Fruit fly (Drosophila melanogaster) whole organism, adult: ENCODE data around the gene CG13603.
A peak's percentile ranks its signal among the peaks of the same experiment; 100 is the strongest.

Source experiments
- CG11617 ChIP-seq: fragments of 200-800 bp; sonication (Bioruptor generic); optimal IDR thresholded peaks from 2 replicates; lab custom pipeline; 2017; ENCODE audit warnings: mild to moderate bottlenecking, missing biosample characterization, missing genetic modification reagents, missing genetic modification characterization
- CG12768 ChIP-seq: fragments of 200-800 bp; sonication (Bioruptor generic); optimal IDR thresholded peaks from 2 replicates; lab custom pipeline; 2017; ENCODE audit warnings: missing biosample characterization, missing genetic modification characterization, mild to moderate bottlenecking, moderate library complexity, missing genetic modification reagents
- CG14711 ChIP-seq: fragments of 200-800 bp; sonication (Bioruptor generic); optimal IDR thresholded peaks from 2 replicates; lab custom pipeline; 2018; ENCODE audit warnings: missing biosample characterization, mild to moderate bottlenecking, missing genetic modification characterization, moderate library complexity
- CG33017 ChIP-seq: fragments of 200-800 bp; sonication (Bioruptor generic); optimal IDR thresholded peaks from 2 replicates; lab custom pipeline; 2018; ENCODE audit warnings: missing biosample characterization, mild to moderate bottlenecking, missing genetic modification characterization, moderate library complexity
- CG5204 ChIP-seq: fragments of 200-800 bp; sonication (Bioruptor generic); optimal IDR thresholded peaks from 2 replicates; lab custom pipeline; 2016; ENCODE audit warnings: missing biosample characterization, missing genetic modification characterization
- CG7045 ChIP-seq: fragments of 200-800 bp; sonication (Bioruptor generic); optimal IDR thresholded peaks from 2 replicates; lab custom pipeline; 2017; ENCODE audit warnings: missing biosample characterization, mild to moderate bottlenecking, missing genetic modification characterization
- Crg-1 ChIP-seq: fragments of 200-800 bp; sonication (Bioruptor generic); optimal IDR thresholded peaks from 2 replicates; lab custom pipeline; 2016; ENCODE audit warnings: missing biosample characterization, missing genetic modification characterization
- Hr96 ChIP-seq: fragments of 200-800 bp; sonication (Bioruptor generic); optimal IDR thresholded peaks from 2 replicates; lab custom pipeline; 2016; ENCODE audit warnings: missing biosample characterization, missing genetic modification characterization
- cic ChIP-seq: fragments of 200-800 bp; sonication (Bioruptor generic); optimal IDR thresholded peaks from 2 replicates; lab custom pipeline; 2017; ENCODE audit warnings: missing biosample characterization, mild to moderate bottlenecking, missing genetic modification characterization, moderate library complexity
- kay ChIP-seq: fragments of 200-800 bp; sonication (Bioruptor generic); peaks from one replicate; lab custom pipeline; 2016; ENCODE audit warnings: missing biosample characterization, missing genetic modification characterization, borderline replicate concordance

DNA sequence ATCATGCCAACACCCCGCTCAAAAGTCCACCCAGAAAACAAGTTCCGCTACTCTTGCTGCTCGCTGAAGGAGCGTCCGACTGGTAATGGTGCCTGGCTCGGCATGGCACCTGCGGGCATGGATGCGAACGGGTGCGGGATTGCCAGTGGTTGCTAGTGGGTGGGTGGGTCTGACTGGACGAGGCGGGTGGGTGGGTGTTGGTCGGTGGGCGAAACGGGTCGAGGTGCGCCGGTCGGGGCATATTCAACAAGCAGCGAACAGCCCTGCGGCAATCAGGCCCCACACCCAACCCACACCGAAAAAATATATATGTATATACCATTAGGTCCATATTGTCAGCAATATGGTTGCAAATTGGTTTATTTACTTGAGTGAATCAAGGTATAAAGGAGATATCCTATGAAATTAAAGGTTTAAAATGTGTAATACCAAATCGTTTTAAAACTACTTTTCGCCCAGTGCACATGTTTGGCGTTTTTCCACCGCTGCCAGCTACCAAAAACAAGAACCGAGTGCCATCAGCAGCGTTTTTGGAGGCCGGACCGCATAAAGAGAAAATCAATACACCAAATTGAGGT lies 24.4 kb upstream of the CG13603 start:
- TF ChIP-seq kay (GFP tag; lab: Kevin White, UChicago) (no peak), CG11617 (GFP tag; lab: Kevin White, UChicago) (no peak), cic (no peak), CG7045 (GFP tag; lab: Kevin White, UChicago) (no peak), CG14711 (tag; lab: Kevin White, UChicago) (no peak), CG5204 (GFP tag; lab: Kevin White, UChicago) (no peak), Hr96 (GFP tag; lab: Kevin White, UChicago) (no peak), CG12768 (GFP tag; lab: Kevin White, UChicago) (no peak), CG33017 (tag; lab: Kevin White, UChicago) (peak; percentile 1), Crg-1 (GFP tag; lab: Kevin White, UChicago) (no peak)
